Worm (Caenorhabditis elegans): ENCODE data around the gene stdh-2.

DNA sequence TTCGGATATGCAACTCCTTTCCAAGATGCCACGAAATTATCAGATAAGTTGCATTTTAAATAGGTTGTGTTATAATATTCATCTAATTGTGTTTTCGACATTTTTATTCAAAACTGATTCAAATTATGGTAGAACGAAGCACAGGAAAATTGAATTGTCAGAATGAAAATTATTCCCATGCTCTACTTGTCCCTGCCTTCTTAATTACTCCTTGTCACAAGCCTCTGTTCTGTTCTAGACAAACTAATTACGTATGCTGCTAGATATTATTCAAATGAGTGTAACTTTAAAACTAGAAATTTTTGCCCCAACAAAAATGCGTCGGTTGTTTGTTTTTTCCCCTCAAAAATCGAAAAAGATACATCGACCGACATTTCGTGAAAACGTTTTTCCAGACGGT is 20.0 kb downstream of the stdh-2 start, which contains the start of gene srh-104:
- TF ChIP-seq ztf-4 (tag; optimal IDR thresholded peaks at IDR 0.05) (no peak), mab-5 (tag; optimal IDR thresholded peaks at IDR 0.05) (no peak), nhr-237 (tag; optimal IDR thresholded peaks at IDR 0.05) (no peak), ama-1 (optimal IDR thresholded peaks at IDR 0.05) (no peak), lin-13 (GFP tag; optimal IDR thresholded peaks at IDR 0.05) (no peak), elt-1 (tag; optimal IDR thresholded peaks at IDR 0.05) (no peak), sma-9 (GFP tag; optimal IDR thresholded peaks at IDR 0.05) (no peak), sma-9 (tag; optimal IDR thresholded peaks at IDR 0.05) (no peak), nhr-11 (tag; optimal IDR thresholded peaks at IDR 0.05) (no peak)

Measured in whole organism, L2 larva.